Fruit fly (Drosophila melanogaster): ENCODE measurements around the gene CG14322.

CG14322 gene

DNA sequence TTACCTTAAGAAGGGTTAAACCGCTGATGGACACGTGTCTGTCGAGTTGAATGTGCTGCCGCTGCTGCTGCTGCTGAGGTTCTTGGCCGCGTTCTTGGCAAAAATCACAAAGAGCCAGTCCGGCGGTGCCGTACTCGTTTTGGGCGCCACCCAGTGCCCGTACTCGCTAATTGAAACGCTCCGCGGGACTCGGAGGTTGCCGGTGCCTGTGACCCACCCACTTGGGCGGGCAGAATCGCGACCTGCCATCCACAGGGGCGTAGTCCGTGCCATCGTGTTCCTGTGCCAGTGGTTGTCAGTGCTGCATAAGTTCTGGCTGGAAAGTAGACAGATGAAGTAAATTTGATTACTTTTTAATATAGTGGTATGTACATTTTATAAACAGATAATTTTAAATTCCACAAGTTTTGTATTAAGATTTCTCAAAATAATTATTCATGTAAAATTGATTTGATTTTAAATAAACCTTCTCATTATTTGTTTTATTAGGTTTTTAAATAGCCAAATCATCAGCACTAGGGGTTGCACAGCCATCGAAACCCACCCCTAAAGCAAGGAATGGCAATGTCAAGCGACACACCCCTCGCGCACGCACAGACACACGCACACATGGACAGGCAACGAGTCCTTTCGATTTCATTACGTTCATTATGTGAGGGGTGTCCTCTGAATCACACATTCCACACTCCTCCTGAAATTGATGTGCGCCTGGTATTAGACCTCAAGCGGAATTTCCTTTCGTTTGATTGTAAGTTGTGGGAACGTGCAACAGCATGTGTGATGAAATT lies 42.4 kb upstream of the CG14322 start (continued):
- no peak for TF ChIP-seq CG12236 (GFP tag; optimal IDR thresholded peaks at IDR 0.05)
- TF ChIP-seq Sry-β (GFP tag; optimal IDR thresholded peaks at IDR 0.05), result peak; percentile 94
- TF ChIP-seq Hey (tag; optimal IDR thresholded peaks at IDR 0.05), result peak; percentile 33
- peak; percentile 40 for TF ChIP-seq CG8924 (tag; optimal IDR thresholded peaks at IDR 0.05)
- TF ChIP-seq CG1024 (GFP tag; IDR thresholded peaks at IDR 0.05), result no peak
- TF ChIP-seq lov (optimal IDR thresholded peaks at IDR 0.05), result no peak
- TF ChIP-seq lov (GFP tag; IDR thresholded peaks at IDR 0.05), result 0 out of 3 replicates have a peak, but pooled peaks have one; percentile 24
- TF ChIP-seq ssp (GFP tag; IDR thresholded peaks at IDR 0.05), result no peak
- no peak for TF ChIP-seq Stat92E (GFP tag; optimal IDR thresholded peaks at IDR 0.05)
- TF ChIP-seq Dad (GFP tag; optimal IDR thresholded peaks at IDR 0.05), result no peak
- no peak for TF ChIP-seq CG17912 (GFP tag; optimal IDR thresholded peaks at IDR 0.05)
- no peak for TF ChIP-seq CG10654 (GFP tag; optimal IDR thresholded peaks at IDR 0.05)
- peak; percentile 78 for TF ChIP-seq sens (GFP tag)
- TF ChIP-seq CG17361 (GFP tag; IDR thresholded peaks at IDR 0.05), result no peak
- TF ChIP-seq dysf (GFP tag; IDR thresholded peaks at IDR 0.05), result peak; percentile 15; the same call in 1 of the 3 replicates
- no peak for TF ChIP-seq C15 (GFP tag; IDR thresholded peaks at IDR 0.05)
- TF ChIP-seq CG11560 (tag; IDR thresholded peaks at IDR 0.05), result no peak
- no peak for TF ChIP-seq esg (GFP tag; conservative IDR thresholded peaks at IDR 0.05)
- TF ChIP-seq zen2 (GFP tag; IDR thresholded peaks at IDR 0.05; ENCODE audit: partially characterized antibody), result 0 out of 3 replicates have a peak, but pooled peaks have one; percentile 19
- no peak for TF ChIP-seq CG16863 (GFP tag; optimal IDR thresholded peaks at IDR 0.05)
- TF ChIP-seq CG13775 (GFP tag; optimal IDR thresholded peaks at IDR 0.05), result peak; percentile 22
- TF ChIP-seq usp (GFP tag; optimal IDR thresholded peaks at IDR 0.05), result no peak
- 0 out of 2 replicates have a peak, but pooled peaks have one; percentile 15 for TF ChIP-seq Awh (GFP tag; IDR thresholded peaks at IDR 0.05)
- TF ChIP-seq hbn (GFP tag; IDR thresholded peaks at IDR 0.05; ENCODE audit: partially characterized antibody), result no peak
- TF ChIP-seq z (GFP tag; IDR thresholded peaks at IDR 0.05), result no peak
- TF ChIP-seq CG7839 (tag; optimal IDR thresholded peaks at IDR 0.05), result peak; percentile 48
- TF ChIP-seq CG15479 (GFP tag; optimal IDR thresholded peaks at IDR 0.05), result peak; percentile 98
- no peak for TF ChIP-seq odd (GFP tag; optimal IDR thresholded peaks at IDR 0.05)
- TF ChIP-seq H15 (GFP tag; IDR thresholded peaks at IDR 0.05), result no peak
- no peak for TF ChIP-seq CG6813 (GFP tag; optimal IDR thresholded peaks at IDR 0.05)
- peak; percentile 38 for TF ChIP-seq Tbp (GFP tag; optimal IDR thresholded peaks at IDR 0.05)
- peak; percentile 50 for TF ChIP-seq Hmr (GFP tag; optimal IDR thresholded peaks at IDR 0.05)
- no peak for TF ChIP-seq dm (GFP tag; optimal IDR thresholded peaks at IDR 0.05)
- no peak for TF ChIP-seq pzg (GFP tag; optimal IDR thresholded peaks at IDR 0.05)
- no peak for TF ChIP-seq Dfd (GFP tag; optimal IDR thresholded peaks at IDR 0.05)
- no peak for TF ChIP-seq Sox100B (GFP tag; optimal IDR thresholded peaks at IDR 0.05)
- peak; percentile 10 for TF ChIP-seq kni (GFP tag; optimal IDR thresholded peaks at IDR 0.05)
- no peak for TF ChIP-seq D19B (GFP tag; optimal IDR thresholded peaks at IDR 0.05)
- no peak for TF ChIP-seq CG2889 (GFP tag; IDR thresholded peaks at IDR 0.05)
- no peak for TF ChIP-seq wek (GFP tag; optimal IDR thresholded peaks at IDR 0.05)
- no peak for TF ChIP-seq CG7963 (GFP tag; IDR thresholded peaks at IDR 0.05; ENCODE audit: partially characterized antibody)
- no peak for TF ChIP-seq Gsc (GFP tag; IDR thresholded peaks at IDR 0.05)
- TF ChIP-seq lola (GFP tag; optimal IDR thresholded peaks at IDR 0.05), result peak in 1 of 3 experiments; percentile 42
- no peak for TF ChIP-seq CG10431 (GFP tag; optimal IDR thresholded peaks at IDR 0.05)
- TF ChIP-seq CG8089 (GFP tag; optimal IDR thresholded peaks at IDR 0.05), result no peak
- no peak for TF ChIP-seq PHDP (tag; optimal IDR thresholded peaks at IDR 0.05)
- no peak for TF ChIP-seq Six4 (GFP tag; optimal IDR thresholded peaks at IDR 0.05)
- no peak for TF ChIP-seq CG17612 (GFP tag; IDR thresholded peaks at IDR 0.05)
- TF ChIP-seq MTF-1 (GFP tag; optimal IDR thresholded peaks at IDR 0.05; ENCODE audit: borderline replicate concordance), result no peak
